Fruit fly (Drosophila melanogaster): ENCODE measurements around the gene CG14961.

CG14961 gene

DNA sequence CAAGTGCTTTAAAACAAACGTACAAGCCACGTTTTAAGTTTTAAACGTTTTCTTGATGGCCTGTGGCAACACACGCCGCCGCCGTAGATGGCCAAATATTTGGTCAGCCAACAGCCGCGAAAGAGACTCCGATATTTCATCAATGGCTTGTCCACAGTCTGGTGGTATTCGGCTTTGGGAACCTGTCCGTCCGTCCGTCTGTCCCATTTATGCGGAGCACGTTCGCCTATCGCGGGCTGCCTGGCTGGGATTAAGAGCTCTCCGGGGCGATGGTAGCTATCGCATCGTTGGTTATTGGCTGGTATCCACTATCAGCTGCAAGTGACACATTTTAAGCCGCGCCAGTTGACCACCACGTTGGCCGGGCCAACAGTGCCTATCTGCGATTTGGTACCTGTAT is 22.3 kb upstream of the CG14961 start:
- no peak for TF ChIP-seq h (optimal IDR thresholded peaks at IDR 0.05)
- TF ChIP-seq ttk (optimal IDR thresholded peaks at IDR 0.05) = no peak
- TF ChIP-seq Myc (optimal IDR thresholded peaks at IDR 0.05) = no peak
- no peak for TF ChIP-seq insv (optimal IDR thresholded peaks at IDR 0.05)
- no peak for TF ChIP-seq psq (optimal IDR thresholded peaks at IDR 0.05)
- TF ChIP-seq Sin3A (optimal IDR thresholded peaks at IDR 0.05) = no peak

DNA sequence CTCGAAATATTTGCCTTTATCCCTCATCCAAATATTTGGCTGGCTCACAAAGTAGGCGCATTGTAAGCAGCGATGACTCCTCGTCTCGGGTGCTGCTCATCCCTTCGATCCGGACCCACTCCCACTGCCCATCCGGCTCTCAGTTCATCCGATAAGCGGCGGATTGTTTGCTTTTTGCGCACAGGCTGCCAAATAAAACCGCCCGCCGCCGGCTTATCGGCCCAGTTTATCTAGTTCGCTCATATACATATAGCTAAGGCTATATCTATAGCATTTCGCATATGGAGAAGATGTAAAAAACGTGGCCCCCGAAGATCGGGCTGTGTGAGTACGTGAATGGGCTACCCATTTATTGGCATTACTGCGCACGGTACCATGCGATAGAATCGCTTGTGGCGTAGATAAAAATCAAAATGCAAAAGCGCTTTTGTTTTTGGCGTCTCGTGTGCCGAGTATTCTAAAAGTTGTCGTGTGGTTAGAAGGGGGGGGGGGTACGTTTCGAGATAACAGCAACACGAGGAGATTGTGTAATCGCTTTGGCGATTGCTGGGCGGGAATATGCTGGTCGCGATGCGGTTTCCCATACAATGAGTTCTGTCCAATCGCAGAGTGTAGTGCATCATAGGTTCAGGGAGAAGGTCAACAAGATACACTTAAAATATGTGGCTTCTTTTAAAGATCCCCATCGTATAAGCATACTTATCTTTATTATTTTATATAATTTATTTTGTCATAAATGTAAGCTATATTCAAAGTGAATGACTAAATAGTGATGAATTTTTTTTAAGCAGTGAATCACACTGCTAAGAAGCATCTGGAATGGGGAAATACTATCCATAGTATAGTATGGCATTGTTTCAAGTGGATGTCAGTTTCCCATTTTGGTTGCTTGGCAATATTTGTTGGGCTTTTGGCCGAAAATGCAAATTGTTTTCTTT is 20.9 kb upstream of the CG14961 start:
- no peak for TF ChIP-seq insv (optimal IDR thresholded peaks at IDR 0.05)
- TF ChIP-seq h (optimal IDR thresholded peaks at IDR 0.05) = no peak
- no peak for TF ChIP-seq Sin3A (optimal IDR thresholded peaks at IDR 0.05)
- TF ChIP-seq ttk (optimal IDR thresholded peaks at IDR 0.05) = no peak
- no peak for TF ChIP-seq psq (optimal IDR thresholded peaks at IDR 0.05)
- TF ChIP-seq Myc (optimal IDR thresholded peaks at IDR 0.05) = no peak

DNA sequence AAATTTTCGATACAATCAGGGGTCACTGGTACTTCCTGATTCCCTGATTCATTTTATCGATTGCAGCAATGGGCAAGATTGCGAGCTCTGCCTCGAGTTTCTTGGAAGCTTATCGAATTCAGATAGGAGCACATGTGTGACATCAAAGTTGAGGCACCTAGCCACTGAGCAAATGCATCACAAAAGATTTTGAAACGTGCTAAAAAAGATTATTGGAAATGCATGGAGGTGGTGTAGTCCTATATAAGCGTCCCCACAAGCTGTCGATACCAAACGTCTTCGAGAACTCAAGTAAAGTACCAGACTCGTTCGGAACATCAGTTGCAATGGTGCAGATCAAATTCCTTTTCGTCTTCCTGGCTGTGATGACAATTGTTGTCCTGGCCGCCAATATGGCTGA is 15.8 kb upstream of the CG14961 start, which contains the start of gene Drsl2:
Drsl2 (plus strand) TSS at position 301 of the 400 bp plus-strand sequence.
- no peak for TF ChIP-seq ttk (optimal IDR thresholded peaks at IDR 0.05)
- no peak for TF ChIP-seq psq (optimal IDR thresholded peaks at IDR 0.05)
- no peak for TF ChIP-seq insv (optimal IDR thresholded peaks at IDR 0.05)
- TF ChIP-seq Sin3A (optimal IDR thresholded peaks at IDR 0.05) = no peak
- no peak for TF ChIP-seq h (optimal IDR thresholded peaks at IDR 0.05)
- no peak for TF ChIP-seq Myc (optimal IDR thresholded peaks at IDR 0.05)

DNA sequence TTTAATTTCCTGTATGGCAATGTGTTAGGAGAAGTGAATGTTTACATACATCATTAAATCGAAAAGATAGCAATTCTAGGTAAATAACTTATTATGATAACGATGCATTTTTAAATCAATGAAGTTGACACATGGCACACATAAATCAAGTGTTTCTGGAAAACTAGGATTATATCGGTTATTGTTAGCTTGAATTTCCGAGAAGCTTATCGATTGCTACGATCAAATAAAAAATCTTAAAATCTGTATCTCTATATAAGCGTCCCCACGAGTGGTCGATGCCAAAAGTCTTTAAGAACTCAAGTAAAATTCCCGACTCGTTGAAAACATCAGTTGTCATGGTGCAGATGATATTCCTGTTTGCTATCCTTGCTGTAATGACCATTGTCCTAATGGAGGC is 15.2 kb upstream of the CG14961 start, which contains the start of gene Drsl3:
Drsl3 (plus strand) TSS at position 301 of the 400 bp plus-strand sequence.
- TF ChIP-seq insv (optimal IDR thresholded peaks at IDR 0.05) (no peak), ttk (optimal IDR thresholded peaks at IDR 0.05) (no peak), Sin3A (optimal IDR thresholded peaks at IDR 0.05) (no peak), h (optimal IDR thresholded peaks at IDR 0.05) (no peak), psq (optimal IDR thresholded peaks at IDR 0.05) (no peak), Myc (optimal IDR thresholded peaks at IDR 0.05) (no peak)

DNA sequence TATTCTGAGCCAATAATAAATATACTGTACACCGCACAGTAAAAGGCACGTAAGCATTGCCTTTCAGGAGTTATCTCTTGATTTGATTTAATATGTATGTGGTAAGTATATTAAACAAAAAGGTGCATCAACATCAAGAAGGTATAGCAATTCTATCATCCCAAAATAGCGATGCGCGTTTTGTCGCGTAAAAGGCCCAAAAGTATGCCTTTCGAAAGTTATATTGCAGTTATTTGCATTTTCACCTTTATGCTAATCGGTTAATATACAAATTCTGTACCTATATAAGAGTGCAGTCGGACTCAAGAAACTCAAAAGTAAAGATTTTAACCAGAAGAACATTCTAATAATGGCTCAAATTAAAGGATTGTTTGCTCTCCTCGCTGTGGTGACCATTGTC is 14.6 kb upstream of the CG14961 start, which contains the start of gene Drsl4:
Drsl4 (plus strand) TSS at position 333 of the 400 bp plus-strand sequence.
- TF ChIP-seq ttk (optimal IDR thresholded peaks at IDR 0.05) (no peak), h (optimal IDR thresholded peaks at IDR 0.05) (no peak), Myc (optimal IDR thresholded peaks at IDR 0.05) (no peak), insv (optimal IDR thresholded peaks at IDR 0.05) (no peak), psq (optimal IDR thresholded peaks at IDR 0.05) (no peak), Sin3A (optimal IDR thresholded peaks at IDR 0.05) (no peak)

DNA sequence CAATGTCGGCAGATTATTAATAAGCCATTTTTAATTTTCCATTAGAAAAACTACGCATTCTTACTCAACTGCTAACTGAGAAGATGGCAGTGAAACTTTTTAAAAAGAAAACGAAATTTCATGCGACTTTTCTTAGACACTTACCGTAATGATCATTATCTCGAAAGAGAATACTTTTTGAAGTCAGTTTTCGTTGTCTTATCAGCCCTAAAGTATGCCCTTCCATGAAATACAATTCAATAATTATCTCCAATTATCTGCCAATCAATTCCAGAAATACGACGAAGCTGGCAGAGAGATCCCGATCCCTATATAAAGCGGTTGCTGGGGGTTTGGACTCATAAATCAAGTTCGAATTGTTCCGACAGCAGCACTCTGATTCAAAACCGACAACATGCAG is 13.4 kb upstream of the CG14961 start, which contains the start of gene Drsl5:
Drsl5 (plus strand) TSS at position 341 of the 400 bp plus-strand sequence.
- TF ChIP-seq ttk (optimal IDR thresholded peaks at IDR 0.05) = no peak
- TF ChIP-seq h (optimal IDR thresholded peaks at IDR 0.05) = no peak
- no peak for TF ChIP-seq Sin3A (optimal IDR thresholded peaks at IDR 0.05)
- no peak for TF ChIP-seq psq (optimal IDR thresholded peaks at IDR 0.05)
- TF ChIP-seq Myc (optimal IDR thresholded peaks at IDR 0.05) = no peak
- TF ChIP-seq insv (optimal IDR thresholded peaks at IDR 0.05) = no peak

DNA sequence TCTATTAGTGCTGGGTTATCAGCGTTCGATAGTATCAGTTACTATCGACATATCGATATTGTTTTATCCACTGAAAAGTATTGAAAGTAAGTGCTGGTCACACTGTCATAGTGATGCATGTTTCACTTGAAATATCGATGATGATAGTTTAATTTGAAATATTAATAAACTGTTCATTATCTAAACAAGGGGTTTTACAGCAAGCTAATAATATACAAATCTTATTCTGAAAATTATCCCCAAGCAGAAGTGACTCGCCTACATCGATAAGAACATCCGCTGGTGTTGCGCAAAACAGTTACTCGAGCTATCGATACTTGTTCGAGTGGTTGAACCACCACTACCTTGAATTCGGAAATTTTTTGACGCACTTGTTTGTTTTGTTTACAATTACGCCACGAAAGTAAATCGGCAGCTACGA is 10.6 kb upstream of the CG14961 start, which contains the start of the genes PIG-C, CG12016 and Dpm2:
PIG-C (minus strand) TSS at position 10 of the 421 bp plus-strand sequence.
CG12016 (plus strand) TSS at position 333 of the 421 bp plus-strand sequence.
Dpm2 (plus strand) TSS at position 333 of the 421 bp plus-strand sequence.
- TF ChIP-seq h (optimal IDR thresholded peaks at IDR 0.05) (no peak), Sin3A (optimal IDR thresholded peaks at IDR 0.05) (peak; percentile 9)

DNA sequence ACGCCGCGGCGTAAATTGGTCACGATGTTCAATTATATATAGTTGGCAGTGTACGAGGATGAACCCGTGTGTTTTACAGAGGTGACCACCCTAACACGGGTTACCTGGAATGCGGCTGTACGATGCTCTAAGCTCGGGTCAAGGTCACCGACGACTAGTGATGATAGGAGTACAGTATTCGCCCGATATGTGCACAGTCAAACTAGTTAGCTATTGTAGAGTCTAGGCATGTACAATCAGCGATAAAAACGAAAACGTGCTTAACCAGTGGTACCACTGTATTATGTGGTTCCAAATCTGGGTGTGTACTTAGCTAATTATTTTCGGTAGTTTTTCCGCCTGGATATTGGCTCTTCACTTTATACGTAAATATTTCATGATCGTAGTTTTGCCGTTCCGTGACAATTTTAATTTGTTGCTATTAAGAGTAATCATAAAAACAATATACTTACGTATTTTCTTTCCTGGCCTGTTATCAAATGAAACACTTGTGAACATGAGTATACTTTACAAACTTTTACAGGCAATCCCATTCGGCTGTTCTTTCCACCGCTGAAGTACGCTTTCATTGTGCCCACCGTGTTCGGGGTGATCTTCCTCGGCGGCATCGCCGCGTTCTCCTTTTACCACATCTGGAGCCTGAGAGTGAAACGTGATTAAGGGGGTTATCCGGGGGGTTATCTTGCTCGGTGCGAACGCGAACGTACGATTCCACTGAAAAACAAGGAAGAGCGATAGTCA is 9.7 kb upstream of the CG14961 start:
- TF ChIP-seq Sin3A (optimal IDR thresholded peaks at IDR 0.05) (no peak), h (optimal IDR thresholded peaks at IDR 0.05) (no peak), psq (optimal IDR thresholded peaks at IDR 0.05) (no peak), insv (optimal IDR thresholded peaks at IDR 0.05) (no peak), ttk (optimal IDR thresholded peaks at IDR 0.05) (no peak), Myc (optimal IDR thresholded peaks at IDR 0.05) (no peak)

DNA sequence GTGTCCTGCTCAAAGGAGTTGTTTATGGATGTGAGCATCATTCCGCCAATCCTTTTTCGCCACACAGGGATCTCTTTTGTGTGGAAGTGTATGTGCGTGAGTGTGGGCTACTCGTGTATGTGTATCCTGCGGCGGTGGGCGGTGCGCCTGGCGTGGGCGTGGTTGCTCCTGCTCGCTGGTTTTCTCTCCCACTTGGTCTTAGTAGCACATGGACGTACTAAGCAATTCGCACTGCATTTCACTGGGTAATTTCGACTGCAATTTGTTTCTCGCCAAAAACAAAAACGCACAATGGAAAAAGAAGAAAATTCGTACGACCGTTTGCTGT is 4.3 kb upstream of the CG14961 start:
- TF ChIP-seq insv (optimal IDR thresholded peaks at IDR 0.05) (no peak), ttk (optimal IDR thresholded peaks at IDR 0.05) (no peak), h (optimal IDR thresholded peaks at IDR 0.05) (no peak), Myc (optimal IDR thresholded peaks at IDR 0.05) (no peak), psq (optimal IDR thresholded peaks at IDR 0.05) (no peak), Sin3A (optimal IDR thresholded peaks at IDR 0.05) (no peak)

DNA sequence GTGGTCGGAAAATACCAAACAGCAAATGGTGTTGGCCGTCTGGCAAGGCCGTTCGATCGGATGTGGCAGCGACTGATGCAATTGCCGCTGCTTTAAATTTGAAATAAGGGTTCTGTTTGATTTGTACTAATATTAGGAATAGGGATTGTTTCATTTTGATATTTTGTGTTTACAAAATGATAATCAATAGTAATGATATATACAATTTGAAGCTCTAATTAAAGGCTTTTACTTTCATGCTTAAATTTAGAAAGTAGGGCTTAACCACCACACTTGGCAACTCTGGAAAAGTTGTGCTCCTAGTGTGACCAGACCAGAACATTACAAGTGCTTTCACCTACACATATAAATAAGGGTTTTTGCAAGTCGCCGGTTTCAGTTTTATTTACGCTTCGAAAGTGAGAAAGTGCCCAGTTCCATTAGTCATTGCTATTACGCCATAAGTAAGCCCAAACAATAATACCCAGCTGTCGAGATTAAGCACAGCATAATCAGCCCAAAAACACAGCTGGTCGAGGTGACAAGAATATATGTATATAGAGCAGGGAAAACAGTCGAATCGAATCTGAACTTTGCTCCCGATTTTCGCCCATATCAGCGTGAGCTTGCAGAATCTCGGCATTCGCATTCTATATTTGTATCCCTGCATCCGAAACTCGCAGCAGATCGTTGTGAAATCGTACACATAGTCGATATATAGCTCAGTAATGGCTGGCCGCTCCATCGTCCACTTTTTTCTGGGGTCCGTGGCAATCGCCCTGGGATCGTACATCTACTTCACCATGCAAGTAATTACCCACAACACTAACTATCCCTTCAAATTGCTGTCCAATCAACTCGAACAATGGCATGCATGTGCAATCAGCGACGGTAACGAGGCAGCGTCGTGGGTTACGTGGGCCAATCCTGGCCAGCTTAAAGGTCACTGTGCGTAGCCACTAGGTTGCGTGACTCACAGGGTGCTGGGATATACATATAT is 3.6 kb upstream of the CG14961 start, which contains the start of gene Gtpx:
Gtpx (plus strand) TSS at position 341 of the 979 bp plus-strand sequence.
- TF ChIP-seq ttk (optimal IDR thresholded peaks at IDR 0.05) (no peak), Myc (optimal IDR thresholded peaks at IDR 0.05) (no peak), insv (optimal IDR thresholded peaks at IDR 0.05) (no peak), h (optimal IDR thresholded peaks at IDR 0.05) (peak; percentile 57), Sin3A (optimal IDR thresholded peaks at IDR 0.05) (no peak), psq (optimal IDR thresholded peaks at IDR 0.05) (no peak)

DNA sequence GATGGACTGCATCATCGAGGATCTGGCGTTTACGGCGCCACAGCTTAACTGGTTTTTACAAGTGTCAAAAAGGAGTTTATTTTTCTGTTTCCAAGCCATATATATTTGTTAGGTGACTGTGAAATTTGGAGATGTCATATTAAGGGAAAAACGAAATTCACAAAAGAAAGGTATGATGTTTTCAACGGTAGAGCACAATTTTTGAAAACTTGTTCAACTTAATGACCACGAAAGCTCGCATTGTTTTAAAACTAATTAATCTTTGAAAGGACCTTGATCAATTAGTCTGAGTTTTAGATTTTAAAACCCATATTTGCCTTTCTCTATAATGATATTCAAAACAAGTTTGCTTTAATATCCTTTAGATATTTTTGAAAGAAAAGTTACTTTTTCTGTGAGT is 1.1 kb upstream of the CG14961 start, which contains the start of gene Strip:
Strip (minus strand) TSS at position 101 of the 400 bp plus-strand sequence.
- no peak for TF ChIP-seq h (optimal IDR thresholded peaks at IDR 0.05)
- no peak for TF ChIP-seq Sin3A (optimal IDR thresholded peaks at IDR 0.05)
- TF ChIP-seq psq (optimal IDR thresholded peaks at IDR 0.05) = no peak
- TF ChIP-seq ttk (optimal IDR thresholded peaks at IDR 0.05) = no peak
- TF ChIP-seq insv (optimal IDR thresholded peaks at IDR 0.05) = no peak
- no peak for TF ChIP-seq Myc (optimal IDR thresholded peaks at IDR 0.05)
